Fruit fly (Drosophila melanogaster) whole organism, embryonic: ENCODE measurements around the gene CG15446.

ENCODE experiments used
- Adf1 ChIP-seq: fragments of 200-800 bp; sonication (Bioruptor generic); IDR thresholded peaks from 2 replicates; pipeline ENCODE4 v1.3.6; 2022; ENCODE audit warnings: missing biosample characterization, missing genetic modification characterization
- CG10274 ChIP-seq: fragments of 200-800 bp; sonication (Bioruptor generic); optimal IDR thresholded peaks from 3 replicates; lab custom pipeline; 2017; ENCODE audit warnings: missing biosample characterization, mild to moderate bottlenecking, missing genetic modification characterization
- CG10654 ChIP-seq: fragments of 200-800 bp; sonication (Bioruptor generic); optimal IDR thresholded peaks from 2 replicates; lab custom pipeline; 2016; ENCODE audit warnings: missing biosample characterization, missing genetic modification characterization
- CG11085 ChIP-seq: fragments of 200-800 bp; sonication (Bioruptor generic); IDR thresholded peaks from 2 replicates; pipeline ENCODE4 v1.3.6; 2022; ENCODE audit warnings: missing biosample characterization, missing genetic modification characterization
- CG11723 ChIP-seq: fragments of 200-800 bp; sonication (Bioruptor generic); optimal IDR thresholded peaks from 2 replicates; lab custom pipeline; 2017; ENCODE audit warnings: missing biosample characterization, mild to moderate bottlenecking, missing genetic modification characterization
- CG12659 ChIP-seq: fragments of 200-800 bp; sonication (Bioruptor generic); optimal IDR thresholded peaks from 3 replicates; lab custom pipeline; 2017; ENCODE audit warnings: mild to moderate bottlenecking, missing biosample characterization, missing genetic modification reagents, missing genetic modification characterization
- CG12744 ChIP-seq: fragments of 200-800 bp; sonication (Bioruptor generic); optimal IDR thresholded peaks from 2 replicates; lab custom pipeline; 2016; ENCODE audit warnings: missing biosample characterization, missing genetic modification characterization
- CG14667 ChIP-seq: fragments of 200-800 bp; sonication (Bioruptor generic); IDR thresholded peaks from 2 replicates; pipeline ENCODE4 v1.3.6; 2022; ENCODE audit warnings: missing biosample characterization, missing genetic modification characterization
- CG1603 ChIP-seq: fragments of 200-800 bp; sonication (Bioruptor generic); optimal IDR thresholded peaks from 2 replicates; lab custom pipeline; 2019; ENCODE audit warnings: missing biosample characterization, mild to moderate bottlenecking, missing genetic modification characterization, moderate library complexity
- CG1792 ChIP-seq: fragments of 200-800 bp; sonication (Bioruptor generic); optimal IDR thresholded peaks from 2 replicates; lab custom pipeline; 2016; ENCODE audit warnings: missing biosample characterization, missing genetic modification characterization
- CG18262 ChIP-seq: fragments of 200-800 bp; optimal IDR thresholded peaks from 3 replicates; lab custom pipeline; 2019; ENCODE audit warnings: missing biosample characterization, mild to moderate bottlenecking, missing genetic modification characterization, moderate library complexity
- CG2120 ChIP-seq: fragments of 200-800 bp; sonication (Bioruptor generic); optimal IDR thresholded peaks from 3 replicates; lab custom pipeline; 2016; ENCODE audit warnings: missing biosample characterization, missing genetic modification characterization
- CG2678 ChIP-seq: fragments of 200-800 bp; sonication (Bioruptor generic); optimal IDR thresholded peaks from 3 replicates; lab custom pipeline; 2019; ENCODE audit warnings: missing biosample characterization, mild to moderate bottlenecking, missing genetic modification characterization, moderate library complexity
- CG34422 ChIP-seq: fragments of 200-800 bp; sonication (Bioruptor generic); IDR thresholded peaks from 3 replicates; pipeline ENCODE4 v1.3.6; 2022; ENCODE audit warnings: missing biosample characterization, missing genetic modification characterization
- CG42726 ChIP-seq: fragments of 200-800 bp; sonication (Bioruptor generic); IDR thresholded peaks from 2 replicates; pipeline ENCODE4 v1.3.6; 2022; ENCODE audit warnings: missing biosample characterization, missing genetic modification characterization; ENCODE audit not compliant: partially characterized antibody
- CG6254 ChIP-seq: fragments of 200-800 bp; sonication (Bioruptor generic); optimal IDR thresholded peaks from 3 replicates; lab custom pipeline; 2017; ENCODE audit warnings: mild to moderate bottlenecking, missing biosample characterization, missing genetic modification reagents, missing genetic modification characterization
- CG7786 ChIP-seq: fragments of 200-800 bp; sonication (Bioruptor generic); optimal IDR thresholded peaks from 2 replicates; lab custom pipeline; 2016; ENCODE audit warnings: missing biosample characterization, missing genetic modification characterization
- CG7928 ChIP-seq: fragments of 200-800 bp; sonication (Bioruptor generic); optimal IDR thresholded peaks from 2 replicates; lab custom pipeline; 2017; ENCODE audit warnings: missing biosample characterization, mild to moderate bottlenecking, missing genetic modification characterization
- CTCF ChIP-seq: fragments of 200-800 bp; sonication (Bioruptor generic); optimal IDR thresholded peaks from 2 replicates; lab custom pipeline; 2017; ENCODE audit warnings: missing biosample characterization, mild to moderate bottlenecking, missing genetic modification characterization, moderate library complexity
- D19A ChIP-seq: fragments of 200-800 bp; optimal IDR thresholded peaks from 3 replicates; lab custom pipeline; 2019; ENCODE audit warnings: missing biosample characterization, mild to moderate bottlenecking, missing genetic modification characterization, moderate library complexity
- Dek ChIP-seq: fragments of 200-800 bp; sonication (Bioruptor generic); optimal IDR thresholded peaks from 3 replicates; lab custom pipeline; 2019; ENCODE audit warnings: missing biosample characterization, mild to moderate bottlenecking, missing genetic modification characterization, moderate library complexity
- Doc3 ChIP-seq: fragments of 200-800 bp; sonication (Bioruptor generic); IDR thresholded peaks from 3 replicates; pipeline ENCODE4 v1.3.6; 2022; ENCODE audit warnings: missing biosample characterization, missing genetic modification characterization; ENCODE audit not compliant: partially characterized antibody
- Drgx ChIP-seq: fragments of 200-800 bp; sonication (Bioruptor generic); IDR thresholded peaks from 2 replicates; pipeline ENCODE4 v1.3.6; 2022; ENCODE audit warnings: missing biosample characterization, missing genetic modification characterization
- Elba2 ChIP-seq: fragments of 200-800 bp; sonication (Bioruptor generic); optimal IDR thresholded peaks from 3 replicates; lab custom pipeline; 2016; ENCODE audit warnings: missing biosample characterization, missing genetic modification characterization
- H15 ChIP-seq: fragments of 200-800 bp; sonication (Bioruptor generic); IDR thresholded peaks from 3 replicates; pipeline ENCODE4 v1.3.6; 2022; ENCODE audit warnings: missing biosample characterization, missing genetic modification characterization
- HLHmδ ChIP-seq: fragments of 200-800 bp; sonication (Bioruptor generic); optimal IDR thresholded peaks from 2 replicates; lab custom pipeline; 2018; ENCODE audit warnings: missing biosample characterization, mild to moderate bottlenecking, missing genetic modification characterization, moderate library complexity
- NC2α ChIP-seq: fragments of 200-800 bp; sonication (Bioruptor generic); optimal IDR thresholded peaks from 2 replicates; lab custom pipeline; 2016; ENCODE audit warnings: missing biosample characterization, missing genetic modification characterization
- NK7.1 ChIP-seq: fragments of 200-800 bp; sonication (Bioruptor generic); optimal IDR thresholded peaks from 3 replicates; lab custom pipeline; 2016; ENCODE audit warnings: missing biosample characterization, missing genetic modification characterization
- Nf-YB ChIP-seq: fragments of 200-800 bp; sonication (Bioruptor generic); optimal IDR thresholded peaks from 3 replicates; lab custom pipeline; 2019; ENCODE audit warnings: missing biosample characterization, mild to moderate bottlenecking, missing genetic modification characterization, moderate library complexity
- Nf-YC ChIP-seq: fragments of 200-800 bp; optimal IDR thresholded peaks from 3 replicates; lab custom pipeline; 2019; ENCODE audit warnings: missing biosample characterization, mild to moderate bottlenecking, missing genetic modification characterization, moderate library complexity
- Pdp1 ChIP-seq, 2 experiments: fragments of 200-800 bp; sonication (Bioruptor generic); optimal IDR thresholded peaks; 3 replicates each; lab custom pipeline; 2016; ENCODE audit warnings: missing biosample characterization in 2 of 2, missing genetic modification characterization in 2 of 2, mild to moderate bottlenecking in 1 of 2, moderate library complexity in 1 of 2
- Sry-δ ChIP-seq: fragments of 200-800 bp; sonication (Bioruptor generic); optimal IDR thresholded peaks from 2 replicates; lab custom pipeline; 2016; ENCODE audit warnings: missing biosample characterization, missing genetic modification characterization
- Trl ChIP-seq, 3 experiments: fragments of >200 bp in 2 of 3; fragments of 200-800 bp in 1 of 3; sonication (Bioruptor generic) in 1 of 3; optimal IDR thresholded peaks; 2 replicates in 1 of 3; 3 replicates in 2 of 3; lab custom pipeline; 2016 to 2017; ENCODE audit warnings: missing biosample characterization in 1 of 3, missing genetic modification characterization in 1 of 3
- gcm ChIP-seq: fragments of 200-800 bp; sonication (Bioruptor generic); optimal IDR thresholded peaks from 2 replicates; lab custom pipeline; 2019; ENCODE audit warnings: missing biosample characterization, mild to moderate bottlenecking, missing genetic modification characterization, moderate library complexity
- gem ChIP-seq: fragments of 200-800 bp; sonication (Bioruptor generic); optimal IDR thresholded peaks from 2 replicates; lab custom pipeline; 2019; ENCODE audit warnings: missing biosample characterization, mild to moderate bottlenecking, missing genetic modification characterization, moderate library complexity
- gro ChIP-seq: fragments of 200-800 bp; sonication (Bioruptor generic); optimal IDR thresholded peaks from 2 replicates; lab custom pipeline; 2016; ENCODE audit warnings: missing biosample characterization, missing genetic modification characterization
- insv ChIP-seq, 2 experiments: fragments of 200-800 bp; sonication (Bioruptor generic); optimal IDR thresholded peaks; 3 replicates each; lab custom pipeline; 2016 to 2018; ENCODE audit warnings: missing biosample characterization in 2 of 2, missing genetic modification characterization in 2 of 2
- nom ChIP-seq: fragments of 200-800 bp; sonication (Bioruptor generic); optimal IDR thresholded peaks from 2 replicates; lab custom pipeline; 2017; ENCODE audit warnings: missing biosample characterization, missing genetic modification characterization, mild to moderate bottlenecking, moderate library complexity, missing genetic modification reagents
- org-1 ChIP-seq: fragments of 200-800 bp; sonication (Bioruptor generic); optimal IDR thresholded peaks from 2 replicates; lab custom pipeline; 2017; ENCODE audit warnings: missing biosample characterization, missing genetic modification characterization
- pfk ChIP-seq: fragments of 200-800 bp; sonication (Bioruptor generic); optimal IDR thresholded peaks from 2 replicates; lab custom pipeline; 2018; ENCODE audit warnings: missing biosample characterization, mild to moderate bottlenecking, missing genetic modification characterization, moderate library complexity
- psq ChIP-seq: fragments of 200-800 bp; sonication (Bioruptor generic); optimal IDR thresholded peaks from 2 replicates; lab custom pipeline; 2017; ENCODE audit warnings: missing biosample characterization, missing genetic modification characterization
- rib ChIP-seq: fragments of 200-800 bp; sonication (Bioruptor generic); IDR thresholded peaks from 2 replicates; pipeline ENCODE4 v1.3.6; 2022; ENCODE audit warnings: missing biosample characterization, missing genetic modification characterization
- sc ChIP-seq, 3 experiments: fragments of >200 bp in 2 of 3; fragments of 200-800 bp in 1 of 3; sonication (Bioruptor generic) in 1 of 3; optimal IDR thresholded peaks; 2 replicates in 2 of 3; 3 replicates in 1 of 3; lab custom pipeline; 2017; ENCODE audit warnings: mild to moderate bottlenecking in 1 of 3, missing biosample characterization in 1 of 3, missing genetic modification characterization in 1 of 3, missing genetic modification reagents in 1 of 3
- sd ChIP-seq: fragments of 200-800 bp; sonication (Bioruptor generic); optimal IDR thresholded peaks from 3 replicates; lab custom pipeline; 2018; ENCODE audit warnings: missing biosample characterization, mild to moderate bottlenecking, missing genetic modification characterization, moderate library complexity
- sens ChIP-seq: fragments of 200-800 bp; sonication (Bioruptor generic); peaks from one replicate; lab custom pipeline; 2016; ENCODE audit warnings: missing biosample characterization, missing genetic modification characterization
- sima ChIP-seq: fragments of 200-800 bp; sonication (Bioruptor generic); optimal IDR thresholded peaks from 2 replicates; lab custom pipeline; 2016; ENCODE audit warnings: missing biosample characterization, missing genetic modification characterization
- sr ChIP-seq: fragments of 200-800 bp; sonication (Bioruptor generic); IDR thresholded peaks from 3 replicates; pipeline ENCODE4 v1.3.6; 2022; ENCODE audit warnings: missing biosample characterization, missing genetic modification characterization
- z ChIP-seq: fragments of 200-800 bp; sonication (Bioruptor generic); IDR thresholded peaks from 3 replicates; pipeline ENCODE4 v1.3.6; 2022; ENCODE audit warnings: missing biosample characterization, missing genetic modification characterization

Gene CG15446

dm6 chrX:21058437-21058836, 43.6 kb downstream of the CG15446 start:
- no peak for TF ChIP-seq Doc3 (GFP tag; lab: Robert Waterston, UW)
- TF ChIP-seq NK7.1 (GFP tag; lab: Kevin White, UChicago): no peak
- TF ChIP-seq org-1 (GFP tag; lab: Kevin White, UChicago): no peak
- TF ChIP-seq CTCF: peak; percentile 84

- TF ChIP-seq Trl (optimal IDR thresholded peaks at IDR 0.05; lab: Kevin White, UChicago): peak; percentile 20 to 28
- TF ChIP-seq Trl (GFP tag; optimal IDR thresholded peaks at IDR 0.05; lab: Kevin White, UChicago): no peak
- TF ChIP-seq Pdp1 (GFP tag; optimal IDR thresholded peaks at IDR 0.05; lab: Kevin White, UChicago): no peak
- no peak for TF ChIP-seq CG42726
- TF ChIP-seq CG11085 (GFP tag; lab: Robert Waterston, UW): no peak
- peak; percentile 63 for TF ChIP-seq D19A
- no peak for TF ChIP-seq gro (GFP tag; lab: Kevin White, UChicago)
- no peak for TF ChIP-seq CG12659 (GFP tag; lab: Kevin White, UChicago)
- TF ChIP-seq Sry-δ (GFP tag; lab: Kevin White, UChicago): no peak
- peak; percentile 51 for TF ChIP-seq Nf-YB (GFP tag; lab: Kevin White, UChicago)
- TF ChIP-seq Elba2 (GFP tag; lab: Kevin White, UChicago): peak; percentile 87
- TF ChIP-seq CG1792 (GFP tag; lab: Kevin White, UChicago): no peak
- peak; percentile 24 for TF ChIP-seq pfk (GFP tag; lab: Kevin White, UChicago)
- no peak for TF ChIP-seq CG7928
- no peak for TF ChIP-seq CG12744
- TF ChIP-seq insv (GFP tag; optimal IDR thresholded peaks at IDR 0.05; lab: Kevin White, UChicago): peak; percentile 77 to 96
- TF ChIP-seq CG10274 (GFP tag; lab: Kevin White, UChicago): no peak
- no peak for TF ChIP-seq CG1603
- no peak for TF ChIP-seq sc (optimal IDR thresholded peaks at IDR 0.05; lab: Kevin White, UChicago)
- TF ChIP-seq sc (GFP tag; optimal IDR thresholded peaks at IDR 0.05; lab: Kevin White, UChicago): no peak
- TF ChIP-seq CG11723 (GFP tag; lab: Kevin White, UChicago): no peak
- TF ChIP-seq CG18262 (tag; lab: Kevin White, UChicago): no peak
- peak; percentile 64 for TF ChIP-seq gcm (GFP tag; lab: Kevin White, UChicago)
- TF ChIP-seq CG34422 (GFP tag; lab: Robert Waterston, UW): no peak
- no peak for TF ChIP-seq CG6254 (GFP tag; lab: Kevin White, UChicago)
- TF ChIP-seq Nf-YC (tag; lab: Kevin White, UChicago): peak; percentile 39
- TF ChIP-seq org-1 (GFP tag; lab: Kevin White, UChicago): no peak
- TF ChIP-seq CG2678 (tag; lab: Kevin White, UChicago): no peak
Measured at dm6 chrX:21056732-21057131, 45.3 kb downstream of the CG15446 start.

DNA sequence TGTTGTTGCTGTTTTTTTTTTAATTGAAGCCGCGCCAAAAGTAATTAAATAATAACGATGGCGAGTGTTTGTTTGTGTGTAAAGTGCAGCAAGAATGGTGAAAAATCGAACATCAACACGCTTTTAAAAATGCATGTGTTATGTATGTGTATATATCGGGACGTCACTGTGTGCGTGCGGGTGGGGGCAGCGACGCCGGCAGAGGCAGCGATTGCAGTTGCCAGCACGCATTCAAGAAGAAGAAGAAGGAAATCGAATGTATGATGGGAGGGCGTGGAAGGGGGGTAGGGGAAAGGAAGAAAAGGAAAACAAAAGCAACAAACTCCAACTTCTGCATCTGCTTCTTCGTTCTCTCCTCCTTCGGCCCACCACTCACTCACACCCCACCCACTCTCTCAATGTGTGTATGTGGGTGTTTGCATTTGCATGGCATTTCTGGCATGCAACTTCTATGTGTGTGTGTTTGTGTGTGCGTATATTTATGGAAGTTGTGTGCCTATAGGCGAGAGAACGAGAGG, 47.0 kb downstream of the CG15446 start:
- TF ChIP-seq gem (tag; lab: Kevin White, UChicago): no peak
- peak; percentile 16 for TF ChIP-seq HLHmδ
- peak; percentile 31; the same call in 1 of the 2 replicates for TF ChIP-seq Adf1
- no peak for TF ChIP-seq sima (GFP tag; lab: Kevin White, UChicago)
- TF ChIP-seq NC2α (GFP tag; lab: Kevin White, UChicago): no peak
- no peak for TF ChIP-seq CG10274 (GFP tag; lab: Kevin White, UChicago)
- no peak for TF ChIP-seq Sry-δ (GFP tag; lab: Kevin White, UChicago)
- no peak for TF ChIP-seq Dek (tag; lab: Kevin White, UChicago)
- TF ChIP-seq CG7928: no peak
- no peak for TF ChIP-seq CG7786 (GFP tag; lab: Kevin White, UChicago)
- TF ChIP-seq nom (GFP tag; lab: Kevin White, UChicago): peak; percentile 72
- TF ChIP-seq psq: no peak
- TF ChIP-seq z: 0 out of 3 replicates have a peak, but pooled peaks have one; percentile 15
- peak; percentile 53 for TF ChIP-seq sens (GFP tag; lab: Kevin White, UChicago)
- TF ChIP-seq sr (GFP tag; lab: Robert Waterston, UW): peak; percentile 61; the same call in 2 of the 3 replicates
- TF ChIP-seq rib (GFP tag; lab: Robert Waterston, UW): peak; percentile 20; the same call in 1 of the 2 replicates
- peak; percentile 44; the same call in 1 of the 2 replicates for TF ChIP-seq Drgx (GFP tag; lab: Robert Waterston, UW)
- no peak for TF ChIP-seq CG2120 (GFP tag; lab: Kevin White, UChicago)
- TF ChIP-seq CG10654 (GFP tag; lab: Kevin White, UChicago): no peak
- TF ChIP-seq CG14667 (GFP tag; lab: Robert Waterston, UW): no peak
- no peak for TF ChIP-seq H15 (GFP tag; lab: Robert Waterston, UW)
- peak; percentile 60 for TF ChIP-seq sd (tag; lab: Kevin White, UChicago)
